Fruit fly (Drosophila melanogaster): ENCODE measurements around the gene AdamTS-B.

DNA sequence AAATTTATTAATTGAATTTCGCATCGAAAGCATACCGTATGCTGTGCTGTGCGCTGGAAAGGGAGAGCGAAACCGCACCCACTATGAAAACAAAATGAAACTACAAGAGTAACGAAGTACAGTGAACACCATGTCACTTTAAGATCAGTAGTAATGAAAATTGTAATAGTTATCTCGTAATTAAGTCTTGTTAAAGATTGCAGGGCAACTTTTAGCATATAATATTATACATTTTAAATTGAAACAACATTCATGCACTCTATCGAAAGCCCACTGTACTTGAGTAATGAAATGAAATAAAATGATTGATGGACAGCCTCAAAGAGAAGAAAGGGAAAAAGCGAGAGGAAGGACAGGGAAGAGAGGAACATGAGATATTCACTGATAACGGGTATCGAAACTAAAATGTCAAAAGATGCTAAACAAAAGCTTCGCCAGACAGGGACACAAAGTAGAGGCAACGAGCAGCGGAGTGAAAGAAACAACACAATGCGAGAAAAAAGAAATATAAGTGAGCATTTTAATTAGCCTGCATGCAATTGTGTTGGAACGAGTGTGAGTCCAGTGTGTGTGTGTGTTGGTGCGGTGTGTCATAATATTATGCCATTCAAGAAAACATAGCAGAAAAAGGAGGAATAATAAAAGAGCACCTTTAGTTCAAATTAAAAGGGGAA lies 37.0 kb downstream of the AdamTS-B start:
- TF ChIP-seq tj (GFP tag; optimal IDR thresholded peaks at IDR 0.05) (peak; percentile 82), CG5204 (GFP tag; optimal IDR thresholded peaks at IDR 0.05) (peak; percentile 77), CG7101 (tag; optimal IDR thresholded peaks at IDR 0.05) (peak; percentile 97), Mnt (GFP tag; optimal IDR thresholded peaks at IDR 0.05) (peak; percentile 88)

Measured in whole organism, adult.